Worm (Caenorhabditis elegans) whole organism, L4 larva: Measurements from ENCODE around the gene K08F9.1.
A peak's percentile ranks its signal among the peaks of the same experiment; 100 is the strongest.
"Not testable (repeated sequence)": the region's sequence is repeated elsewhere in the genome, so short reads cannot be mapped to it uniquely, and the experiment has no call there.

ENCODE experiments used
- F44E2.7 ChIP-seq: fragments of 200-800 bp; sonication (Bioruptor generic); IDR thresholded peaks from 2 replicates; pipeline ENCODE4 v2.1.2; 2022; ENCODE audit warnings: missing genetic modification characterization, missing compliant biosample characterization
- R02D3.7 ChIP-seq: fragments of 150-350 bp; sonication (generic microtip); optimal IDR thresholded peaks from 3 replicates; lab custom pipeline; 2014; ENCODE audit warnings: missing biosample characterization, missing genetic modification characterization
- aly-2 ChIP-seq: sonication (generic microtip); optimal IDR thresholded peaks from 2 replicates; lab custom pipeline; 2018; ENCODE audit warnings: missing biosample characterization, missing genetic modification characterization
- attf-4 ChIP-seq: sonication (generic microtip); optimal IDR thresholded peaks from 3 replicates; lab custom pipeline; 2017; ENCODE audit warnings: missing biosample characterization, missing genetic modification characterization
- ceh-20 ChIP-seq: fragments of 200-800 bp; sonication (Bioruptor generic); IDR thresholded peaks from 2 replicates; pipeline ENCODE4 v1.3.6; 2022; ENCODE audit warnings: missing genetic modification reagents, missing genetic modification characterization, missing compliant biosample characterization
- ceh-28 ChIP-seq: fragments of 150-350 bp; optimal IDR thresholded peaks from 2 replicates; lab custom pipeline; 2014; ENCODE audit warnings: missing biosample characterization, missing genetic modification reagents, missing genetic modification characterization
- ces-1 ChIP-seq: fragments of 150-350 bp; sonication (generic microtip); optimal IDR thresholded peaks from 4 replicates; lab custom pipeline; 2014; ENCODE audit warnings: missing biosample characterization, missing genetic modification reagents, missing genetic modification characterization
- ctbp-1 ChIP-seq: fragments of 200-800 bp; sonication (Bioruptor generic); IDR thresholded peaks from 2 replicates; pipeline ENCODE4 v1.3.6; 2022; ENCODE audit warnings: missing genetic modification reagents, missing genetic modification characterization, missing compliant biosample characterization
- daf-12 ChIP-seq: fragments of 150-350 bp; optimal IDR thresholded peaks from 2 replicates; lab custom pipeline; 2014; ENCODE audit warnings: missing biosample characterization, missing genetic modification reagents, missing genetic modification characterization
- daf-19 ChIP-seq: fragments of 200-800 bp; sonication (Bioruptor generic); conservative IDR thresholded peaks from 2 replicates; pipeline ENCODE4 v1.3.6; 2022; ENCODE audit warnings: missing genetic modification characterization, missing compliant biosample characterization
- dmd-6 ChIP-seq: fragments of 200-800 bp; sonication (Bioruptor generic); IDR thresholded peaks from 2 replicates; pipeline ENCODE4 v1.3.6; 2022; ENCODE audit warnings: missing genetic modification reagents, missing genetic modification characterization, missing compliant biosample characterization
- dmd-9 ChIP-seq: fragments of 200-800 bp; sonication (Bioruptor generic); IDR thresholded peaks from 2 replicates; pipeline ENCODE4 v1.3.6; 2022; ENCODE audit warnings: missing genetic modification reagents, missing genetic modification characterization, missing compliant biosample characterization
- dve-1 ChIP-seq: sonication (generic microtip); optimal IDR thresholded peaks from 2 replicates; lab custom pipeline; 2017; ENCODE audit warnings: antibody characterized with exemption, mild to moderate bottlenecking, missing genetic modification characterization, missing compliant biosample characterization; ENCODE audit not compliant: insufficient read depth
- hmg-1.1 ChIP-seq: fragments of 200-800 bp; sonication (Bioruptor generic); IDR thresholded peaks from 2 replicates; pipeline ENCODE4 v1.3.6; 2022; ENCODE audit warnings: missing genetic modification reagents, missing genetic modification characterization, missing compliant biosample characterization
- jun-1 ChIP-seq: fragments of 150-350 bp; optimal IDR thresholded peaks from 2 replicates; lab custom pipeline; 2014; ENCODE audit warnings: missing biosample characterization, missing genetic modification reagents, missing genetic modification characterization
- lim-7 ChIP-seq: fragments of 200-800 bp; sonication (Bioruptor generic); IDR thresholded peaks from 2 replicates; pipeline ENCODE4 v1.3.6; 2022; ENCODE audit warnings: missing genetic modification characterization, missing compliant biosample characterization
- lin-13 ChIP-seq: fragments of 150-350 bp; optimal IDR thresholded peaks from 2 replicates; lab custom pipeline; 2014; ENCODE audit warnings: missing biosample characterization, missing genetic modification reagents, missing genetic modification characterization
- lin-15B ChIP-seq: fragments of 150-350 bp; sonication (generic microtip); optimal IDR thresholded peaks from 3 replicates; lab custom pipeline; 2014; ENCODE audit warnings: missing biosample characterization, missing genetic modification characterization
- lin-39 ChIP-seq: fragments of 150-350 bp; optimal IDR thresholded peaks from 2 replicates; lab custom pipeline; 2014; ENCODE audit warnings: missing biosample characterization, missing genetic modification reagents, missing genetic modification characterization
- mep-1 ChIP-seq: fragments of 150-350 bp; sonication (generic microtip); optimal IDR thresholded peaks from 3 replicates; lab custom pipeline; 2014; ENCODE audit warnings: missing biosample characterization, missing genetic modification characterization
- mxl-2 ChIP-seq: fragments of 200-800 bp; sonication (Bioruptor generic); conservative IDR thresholded peaks from 2 replicates; pipeline ENCODE4 v1.3.6; 2022; ENCODE audit warnings: missing genetic modification reagents, missing genetic modification characterization, missing compliant biosample characterization
- nhr-11 ChIP-seq: fragments of 150-350 bp; optimal IDR thresholded peaks from 2 replicates; lab custom pipeline; 2014; ENCODE audit warnings: missing biosample characterization, missing genetic modification characterization
- nhr-28 ChIP-seq: fragments of 150-350 bp; optimal IDR thresholded peaks from 2 replicates; lab custom pipeline; 2014; ENCODE audit warnings: missing biosample characterization, missing genetic modification characterization
- nhr-48 ChIP-seq: sonication (generic microtip); optimal IDR thresholded peaks from 2 replicates; lab custom pipeline; 2016; ENCODE audit warnings: mild to moderate bottlenecking, missing genetic modification characterization, missing compliant biosample characterization
- nhr-77 ChIP-seq: fragments of 150-350 bp; optimal IDR thresholded peaks from 2 replicates; lab custom pipeline; 2014; ENCODE audit warnings: missing biosample characterization, missing genetic modification characterization
- pqm-1 ChIP-seq: sonication (generic microtip); optimal IDR thresholded peaks from 2 replicates; lab custom pipeline; 2017; ENCODE audit warnings: missing biosample characterization, missing genetic modification characterization
- saeg-2 ChIP-seq: fragments of 200-800 bp; sonication (Bioruptor generic); IDR thresholded peaks from 2 replicates; pipeline ENCODE4 v1.3.6; 2022; ENCODE audit warnings: missing genetic modification reagents, missing genetic modification characterization, missing compliant biosample characterization
- snpc-1.2 ChIP-seq: fragments of 200-800 bp; sonication (Bioruptor generic); IDR thresholded peaks from 2 replicates; pipeline ENCODE4 v1.3.6; 2022; ENCODE audit warnings: missing genetic modification reagents, missing genetic modification characterization, missing compliant biosample characterization
- spr-1 ChIP-seq: sonication (generic microtip); optimal IDR thresholded peaks from 2 replicates; lab custom pipeline; 2016; ENCODE audit warnings: mild to moderate bottlenecking, missing genetic modification characterization, missing compliant biosample characterization
- spr-3 ChIP-seq: fragments of 200-800 bp; sonication (Bioruptor generic); optimal IDR thresholded peaks from 2 replicates; lab custom pipeline; 2018; ENCODE audit warnings: mild to moderate bottlenecking, missing genetic modification characterization, missing compliant biosample characterization
- vab-7 ChIP-seq: fragments of 200-800 bp; sonication (Bioruptor generic); IDR thresholded peaks from 2 replicates; pipeline ENCODE4 v1.3.6; 2022; ENCODE audit warnings: missing genetic modification reagents, missing genetic modification characterization, missing compliant biosample characterization
- zag-1 ChIP-seq: fragments of 150-350 bp; optimal IDR thresholded peaks from 2 replicates; lab custom pipeline; 2014; ENCODE audit warnings: missing biosample characterization, missing genetic modification characterization
- zfp-3 ChIP-seq: fragments of 200-800 bp; sonication (Bioruptor generic); conservative IDR thresholded peaks from 2 replicates; pipeline ENCODE4 v1.3.6; 2022; ENCODE audit warnings: missing genetic modification reagents, missing genetic modification characterization, missing compliant biosample characterization
- zip-11 ChIP-seq: fragments of 200-800 bp; sonication (Bioruptor generic); IDR thresholded peaks from 2 replicates; pipeline ENCODE4 v1.3.6; 2022; ENCODE audit warnings: missing genetic modification characterization, missing compliant biosample characterization
- zip-2 ChIP-seq: fragments of 150-350 bp; optimal IDR thresholded peaks from 2 replicates; lab custom pipeline; 2014; ENCODE audit warnings: missing biosample characterization, missing genetic modification characterization
- ztf-7 ChIP-seq: fragments of 150-350 bp; optimal IDR thresholded peaks from 2 replicates; lab custom pipeline; 2014; ENCODE audit warnings: missing biosample characterization, missing genetic modification characterization

The K08F9.1 gene

ce11 chrV:15127955-15128354, 15.2 kb downstream of the K08F9.1 start, which contains the start of gene srr-7:
srr-7 (plus strand) TSS chrV:15128255.
- TF ChIP-seq nhr-48 (tag; lab: Kevin White, UChicago) (no peak), vab-7 (GFP tag; lab: Robert Waterston, UW) (no peak), aly-2 (no peak)

- TF ChIP-seq mep-1 (tag; lab: Kevin White, UChicago) (no peak), dmd-9 (GFP tag; lab: Robert Waterston, UW) (no peak), mxl-2 (GFP tag; lab: Robert Waterston, UW) (no peak), ztf-7 (tag; lab: Kevin White, UChicago) (no peak), zip-11 (GFP tag; lab: Robert Waterston, UW) (no peak), F44E2.7 (GFP tag; lab: Robert Waterston, UW) (no peak)
Observed at ce11 chrV:15127413-15127812, 15.8 kb downstream of the K08F9.1 start, which contains the start of gene srj-27. srj-27 (minus strand) TSS chrV:15127513.

ce11 chrV:15125162-15125561, 18.0 kb downstream of the K08F9.1 start, which contains the start of gene ugt-30:
ugt-30 (minus strand) TSS chrV:15125262.
- TF ChIP-seq dmd-6 = peak; percentile 40; the same call in 1 of the 2 replicates
- TF ChIP-seq, all 104 proteins: peak for 1; not testable (repeated sequence) for 103

ce11 chrV:15119517-15119916, 23.7 kb downstream of the K08F9.1 start, which contains the start of gene flor-1:
flor-1 (minus strand) TSS chrV:15119617.
- TF ChIP-seq ceh-28 (no peak), dve-1 (tag; lab: Kevin White, UChicago) (peak; percentile 20), lim-7 (no peak)

- TF ChIP-seq vab-7 (GFP tag; lab: Robert Waterston, UW); saeg-2 (GFP tag; lab: Robert Waterston, UW); spr-1 (tag; lab: Kevin White, UChicago): not testable (repeated sequence)
Observed at ce11 chrV:15115968-15116367, 27.2 kb downstream of the K08F9.1 start, which contains the start of gene T01G5.8. T01G5.8 (plus strand) TSS chrV:15116268.

ce11 chrV:15113992-15114391, 29.2 kb downstream of the K08F9.1 start, which contains the start of gene T01G5.6:
T01G5.6 (minus strand) TSS chrV:15114092.
- TF ChIP-seq R02D3.7 (tag; lab: Kevin White, UChicago) (no peak), jun-1 (tag; lab: Kevin White, UChicago) (no peak), lin-15B (tag; lab: Kevin White, UChicago) (no peak), daf-12 (tag; lab: Kevin White, UChicago) (no peak), nhr-28 (tag; lab: Kevin White, UChicago) (no peak), nhr-77 (no peak)

ce11 chrV:15111660-15112059, 31.5 kb downstream of the K08F9.1 start, which contains the start of gene T01G5.7:
T01G5.7 (plus strand) TSS chrV:15111960.
- TF ChIP-seq ceh-20 (GFP tag; lab: Robert Waterston, UW) = no peak
- no peak for TF ChIP-seq lin-13
- no peak for TF ChIP-seq daf-19 (GFP tag; lab: Robert Waterston, UW)
- no peak for TF ChIP-seq nhr-77
- no peak for TF ChIP-seq attf-4 (tag; lab: Kevin White, UChicago)
- no peak for TF ChIP-seq lin-39 (tag; lab: Kevin White, UChicago)
- TF ChIP-seq nhr-28 (tag; lab: Kevin White, UChicago) = no peak
- no peak for TF ChIP-seq ctbp-1 (GFP tag; lab: Robert Waterston, UW)
- no peak for TF ChIP-seq zfp-3 (GFP tag; lab: Robert Waterston, UW)
- no peak for TF ChIP-seq nhr-11
- no peak for TF ChIP-seq pqm-1 (tag; lab: Kevin White, UChicago)
- no peak for TF ChIP-seq spr-3 (GFP tag; lab: Kevin White, UChicago)
- TF ChIP-seq zag-1 (tag; lab: Kevin White, UChicago) = no peak
- TF ChIP-seq ces-1 (GFP tag; lab: Kevin White, UChicago) = no peak
- no peak for TF ChIP-seq zip-2 (tag; lab: Kevin White, UChicago)
- no peak for TF ChIP-seq snpc-1.2 (GFP tag; lab: Robert Waterston, UW)
- TF ChIP-seq zip-11 (GFP tag; lab: Robert Waterston, UW) = no peak
- TF ChIP-seq hmg-1.1 (GFP tag; lab: Robert Waterston, UW) = no peak
